Fruit fly (Drosophila melanogaster) whole organism, embryonic: ENCODE data around the gene CG10211.

ENCODE experiments used
- CG1024 ChIP-seq: fragments of 200-800 bp; sonication (Bioruptor generic); IDR thresholded peaks from 2 replicates; pipeline ENCODE4 v1.3.6; 2022; ENCODE audit warnings: missing biosample characterization, missing genetic modification characterization
- CG10274 ChIP-seq: fragments of 200-800 bp; sonication (Bioruptor generic); optimal IDR thresholded peaks from 3 replicates; lab custom pipeline; 2017; ENCODE audit warnings: missing biosample characterization, mild to moderate bottlenecking, missing genetic modification characterization
- CG10321 ChIP-seq: fragments of 200-800 bp; sonication (Bioruptor generic); IDR thresholded peaks from 2 replicates; pipeline ENCODE4 v1.3.6; 2022; ENCODE audit warnings: missing biosample characterization, missing genetic modification characterization
- CG10543 ChIP-seq: fragments of 200-800 bp; sonication (Bioruptor generic); optimal IDR thresholded peaks from 3 replicates; lab custom pipeline; 2017; ENCODE audit warnings: missing biosample characterization, mild to moderate bottlenecking, missing genetic modification characterization, moderate library complexity
- CG12155 ChIP-seq: fragments of 200-800 bp; sonication (Bioruptor generic); optimal IDR thresholded peaks from 3 replicates; lab custom pipeline; 2016; ENCODE audit warnings: missing biosample characterization, missing genetic modification characterization
- CG12391 ChIP-seq: fragments of 200-800 bp; sonication (Bioruptor generic); optimal IDR thresholded peaks from 3 replicates; lab custom pipeline; 2018; ENCODE audit warnings: missing biosample characterization, mild to moderate bottlenecking, missing genetic modification characterization, moderate library complexity
- CG12744 ChIP-seq: fragments of 200-800 bp; sonication (Bioruptor generic); optimal IDR thresholded peaks from 2 replicates; lab custom pipeline; 2016; ENCODE audit warnings: missing biosample characterization, missing genetic modification characterization
- CG13775 ChIP-seq: fragments of 200-800 bp; sonication (Bioruptor generic); optimal IDR thresholded peaks from 3 replicates; lab custom pipeline; 2017; ENCODE audit warnings: missing biosample characterization, mild to moderate bottlenecking, missing genetic modification characterization
- CG18011 ChIP-seq: fragments of 200-800 bp; sonication (Bioruptor generic); optimal IDR thresholded peaks from 2 replicates; lab custom pipeline; 2017; ENCODE audit warnings: missing biosample characterization, missing genetic modification characterization, mild to moderate bottlenecking, moderate library complexity, missing genotype
- CG18599 ChIP-seq: fragments of 200-800 bp; sonication (Bioruptor generic); optimal IDR thresholded peaks from 3 replicates; lab custom pipeline; 2017; ENCODE audit warnings: missing biosample characterization, missing genetic modification characterization, mild to moderate bottlenecking, moderate library complexity, missing genetic modification reagents
- CG32532 ChIP-seq: fragments of 200-800 bp; sonication (Bioruptor generic); IDR thresholded peaks from 2 replicates; pipeline ENCODE4 v1.3.6; 2022; ENCODE audit warnings: missing biosample characterization, missing genetic modification characterization
- CG3281 ChIP-seq: fragments of 200-800 bp; sonication (Bioruptor generic); optimal IDR thresholded peaks from 3 replicates; lab custom pipeline; 2017; ENCODE audit warnings: missing biosample characterization, mild to moderate bottlenecking, missing genetic modification characterization
- CG33213 ChIP-seq: fragments of 200-800 bp; sonication (Bioruptor generic); optimal IDR thresholded peaks from 3 replicates; lab custom pipeline; 2016; ENCODE audit warnings: missing biosample characterization, missing genetic modification characterization
- CG34376 ChIP-seq: fragments of 200-800 bp; sonication (Bioruptor generic); optimal IDR thresholded peaks from 2 replicates; lab custom pipeline; 2018; ENCODE audit warnings: missing biosample characterization, mild to moderate bottlenecking, missing genetic modification characterization
- CG4707 ChIP-seq: fragments of 200-800 bp; sonication (Bioruptor generic); optimal IDR thresholded peaks from 2 replicates; lab custom pipeline; 2018; ENCODE audit warnings: missing biosample characterization, mild to moderate bottlenecking, missing genetic modification characterization, moderate library complexity
- CG5245 ChIP-seq: fragments of 200-800 bp; sonication (Bioruptor generic); optimal IDR thresholded peaks from 3 replicates; lab custom pipeline; 2016; ENCODE audit warnings: missing biosample characterization, missing genetic modification characterization
- CG6813 ChIP-seq: fragments of 200-800 bp; sonication (Bioruptor generic); optimal IDR thresholded peaks from 2 replicates; lab custom pipeline; 2017; ENCODE audit warnings: missing biosample characterization, missing genetic modification characterization, mild to moderate bottlenecking, moderate library complexity, missing genetic modification reagents
- CG8290 ChIP-seq, 3 experiments: fragments of 200-800 bp; sonication (Bioruptor generic); optimal IDR thresholded peaks; 2 replicates each; lab custom pipeline; 2016 to 2019; ENCODE audit warnings: missing biosample characterization in 3 of 3, missing genetic modification characterization in 3 of 3, mild to moderate bottlenecking in 2 of 3, moderate library complexity in 1 of 3
- Dll ChIP-seq: fragments of 200-800 bp; sonication (Bioruptor generic); IDR thresholded peaks from 4 replicates; pipeline ENCODE4 v1.3.6; 2022; ENCODE audit warnings: missing biosample characterization, missing genetic modification characterization; ENCODE audit not compliant: partially characterized antibody
- Ets65A ChIP-seq: fragments of 200-800 bp; sonication (Bioruptor generic); peaks from one replicate; lab custom pipeline; 2016; ENCODE audit warnings: missing biosample characterization, missing genetic modification characterization
- Fer2 ChIP-seq: fragments of 200-800 bp; sonication (Bioruptor generic); optimal IDR thresholded peaks from 2 replicates; lab custom pipeline; 2018; ENCODE audit warnings: missing biosample characterization, mild to moderate bottlenecking, missing genetic modification characterization, moderate library complexity
- GATAe ChIP-seq: fragments of 200-800 bp; sonication (Bioruptor generic); conservative IDR thresholded peaks from 2 replicates; pipeline ENCODE4 v1.3.6; 2022; ENCODE audit warnings: missing biosample characterization, missing genetic modification characterization
- Gsc ChIP-seq: fragments of 200-800 bp; sonication (Bioruptor generic); IDR thresholded peaks from 2 replicates; pipeline ENCODE4 v1.3.6; 2022; ENCODE audit warnings: missing biosample characterization, missing genetic modification characterization
- Hey ChIP-seq: fragments of 200-800 bp; sonication (Bioruptor generic); optimal IDR thresholded peaks from 3 replicates; lab custom pipeline; 2018; ENCODE audit warnings: missing biosample characterization, mild to moderate bottlenecking, missing genetic modification characterization
- HmgZ ChIP-seq: fragments of 200-800 bp; sonication (Bioruptor generic); optimal IDR thresholded peaks from 2 replicates; lab custom pipeline; 2018; ENCODE audit warnings: missing biosample characterization, mild to moderate bottlenecking, missing genetic modification characterization
- Myb ChIP-seq: fragments of 200-800 bp; sonication (Bioruptor generic); optimal IDR thresholded peaks from 2 replicates; lab custom pipeline; 2016; ENCODE audit warnings: missing biosample characterization, missing genetic modification characterization
- NFAT ChIP-seq: fragments of 200-800 bp; sonication (Bioruptor generic); IDR thresholded peaks from 2 replicates; pipeline ENCODE4 v1.3.6; 2022; ENCODE audit warnings: missing biosample characterization, missing genetic modification characterization
- Ptx1 ChIP-seq: fragments of 200-800 bp; sonication (Bioruptor generic); IDR thresholded peaks from 2 replicates; pipeline ENCODE4 v1.3.6; 2022; ENCODE audit warnings: missing biosample characterization, missing genetic modification characterization
- Six4 ChIP-seq: fragments of 200-800 bp; sonication (Bioruptor generic); optimal IDR thresholded peaks from 2 replicates; lab custom pipeline; 2016; ENCODE audit warnings: missing biosample characterization, missing genetic modification characterization
- ase ChIP-seq: fragments of 200-800 bp; sonication (Bioruptor generic); IDR thresholded peaks from 3 replicates; pipeline ENCODE4 v1.3.6; 2022; ENCODE audit warnings: missing biosample characterization, missing genetic modification characterization
- cad ChIP-seq: fragments of >200 bp; optimal IDR thresholded peaks from 2 replicates; lab custom pipeline; 2017; ENCODE audit warnings: missing biosample characterization, missing genetic modification characterization
- chinmo ChIP-seq: fragments of 200-800 bp; sonication (Bioruptor generic); IDR thresholded peaks from 4 replicates; pipeline ENCODE4 v1.3.6; 2022; ENCODE audit warnings: missing biosample characterization, missing genetic modification characterization; ENCODE audit not compliant: partially characterized antibody
- cwo ChIP-seq: fragments of 200-800 bp; sonication (Bioruptor generic); optimal IDR thresholded peaks from 3 replicates; lab custom pipeline; 2017; ENCODE audit warnings: missing biosample characterization, missing genetic modification characterization, mild to moderate bottlenecking, moderate library complexity, missing genetic modification reagents
- dmrt99B ChIP-seq: fragments of 200-800 bp; sonication (Bioruptor generic); optimal IDR thresholded peaks from 2 replicates; lab custom pipeline; 2018; ENCODE audit warnings: missing biosample characterization, mild to moderate bottlenecking, missing genetic modification characterization, moderate library complexity
- gem ChIP-seq: fragments of 200-800 bp; sonication (Bioruptor generic); optimal IDR thresholded peaks from 2 replicates; lab custom pipeline; 2019; ENCODE audit warnings: missing biosample characterization, mild to moderate bottlenecking, missing genetic modification characterization, moderate library complexity
- grn ChIP-seq: fragments of 200-800 bp; sonication (Bioruptor generic); optimal IDR thresholded peaks from 3 replicates; lab custom pipeline; 2017; ENCODE audit warnings: missing biosample characterization, missing genetic modification characterization
- klu ChIP-seq: fragments of 200-800 bp; sonication (Bioruptor generic); IDR thresholded peaks from 2 replicates; pipeline ENCODE4 v1.3.6; 2022; ENCODE audit warnings: missing biosample characterization, missing genetic modification characterization
- lab ChIP-seq: fragments of 200-800 bp; sonication (Bioruptor generic); optimal IDR thresholded peaks from 3 replicates; lab custom pipeline; 2017; ENCODE audit warnings: missing biosample characterization, missing genetic modification characterization, mild to moderate bottlenecking, moderate library complexity, missing genetic modification reagents
- mirr ChIP-seq: fragments of 200-800 bp; sonication (Bioruptor generic); optimal IDR thresholded peaks from 3 replicates; lab custom pipeline; 2018; ENCODE audit warnings: missing biosample characterization, mild to moderate bottlenecking, missing genetic modification characterization
- nom ChIP-seq: fragments of 200-800 bp; sonication (Bioruptor generic); optimal IDR thresholded peaks from 2 replicates; lab custom pipeline; 2017; ENCODE audit warnings: missing biosample characterization, missing genetic modification characterization, mild to moderate bottlenecking, moderate library complexity, missing genetic modification reagents
- repo ChIP-seq: fragments of 200-800 bp; sonication (Bioruptor generic); optimal IDR thresholded peaks from 2 replicates; lab custom pipeline; 2016; ENCODE audit warnings: missing biosample characterization, missing genetic modification characterization
- scrt ChIP-seq: fragments of 200-800 bp; sonication (Bioruptor generic); optimal IDR thresholded peaks from 2 replicates; lab custom pipeline; 2018; ENCODE audit warnings: missing biosample characterization, mild to moderate bottlenecking, missing genetic modification characterization, moderate library complexity
- sd ChIP-seq: fragments of 200-800 bp; sonication (Bioruptor generic); optimal IDR thresholded peaks from 3 replicates; lab custom pipeline; 2018; ENCODE audit warnings: missing biosample characterization, mild to moderate bottlenecking, missing genetic modification characterization, moderate library complexity
- shn ChIP-seq: fragments of 200-800 bp; sonication (Bioruptor generic); optimal IDR thresholded peaks from 3 replicates; lab custom pipeline; 2016; ENCODE audit warnings: missing biosample characterization, missing genetic modification characterization
- sqz ChIP-seq: fragments of 200-800 bp; sonication (Bioruptor generic); optimal IDR thresholded peaks from 3 replicates; lab custom pipeline; 2018; ENCODE audit warnings: missing biosample characterization, mild to moderate bottlenecking, missing genetic modification characterization
- sr ChIP-seq: fragments of 200-800 bp; sonication (Bioruptor generic); IDR thresholded peaks from 3 replicates; pipeline ENCODE4 v1.3.6; 2022; ENCODE audit warnings: missing biosample characterization, missing genetic modification characterization
- trh ChIP-seq: fragments of 200-800 bp; sonication (Bioruptor generic); optimal IDR thresholded peaks from 2 replicates; lab custom pipeline; 2016; ENCODE audit warnings: missing biosample characterization, missing genetic modification characterization
- ttk ChIP-seq: fragments of 200-800 bp; sonication (Bioruptor generic); IDR thresholded peaks from 2 replicates; pipeline ENCODE4 v2.1.2; 2022; ENCODE audit warnings: missing biosample characterization, missing genetic modification characterization
- unc-4 ChIP-seq: fragments of 200-800 bp; sonication (Bioruptor generic); IDR thresholded peaks from 2 replicates; pipeline ENCODE4 v1.3.6; 2022; ENCODE audit warnings: missing biosample characterization, missing genetic modification characterization; ENCODE audit not compliant: partially characterized antibody
- vnd ChIP-seq: fragments of 200-800 bp; sonication (Bioruptor generic); IDR thresholded peaks from 3 replicates; pipeline ENCODE4 v1.3.6; 2022; ENCODE audit warnings: missing biosample characterization, missing genetic modification characterization; ENCODE audit not compliant: partially characterized antibody

CG10211 gene

dm6 chr2L:18559084-18559483 is 41.8 kb downstream of the CG10211 start (continued):
- TF ChIP-seq unc-4 (GFP tag; lab: Robert Waterston, UW) (no peak), CG12744 (GFP tag; lab: Kevin White, UChicago) (no peak), sd (tag; lab: Kevin White, UChicago) (peak; percentile 74), vnd (GFP tag; lab: Robert Waterston, UW) (no peak), sr (no peak), NFAT (GFP tag; lab: Robert Waterston, UW) (no peak), CG5245 (no peak), ase (GFP tag; lab: Robert Waterston, UW) (no peak), CG10543 (GFP tag; lab: Kevin White, UChicago) (no peak), Six4 (GFP tag; lab: Kevin White, UChicago) (no peak), CG4707 (GFP tag; lab: Kevin White, UChicago) (no peak), klu (GFP tag; lab: Robert Waterston, UW) (no peak), CG18011 (GFP tag; lab: Kevin White, UChicago) (no peak), CG13775 (GFP tag; lab: Kevin White, UChicago) (no peak), CG12391 (tag; lab: Kevin White, UChicago) (no peak), dmrt99B (no peak), Myb (GFP tag; lab: Kevin White, UChicago) (no peak), ttk (no peak), CG3281 (GFP tag; lab: Kevin White, UChicago) (peak; percentile 1), scrt (GFP tag; lab: Kevin White, UChicago) (no peak), repo (GFP tag; lab: Kevin White, UChicago) (no peak), chinmo (GFP tag; lab: Robert Waterston, UW) (0 out of 4 replicates have a peak, but pooled peaks have one; percentile 10)

dm6 chr2L:18561018-18561417 is 43.7 kb downstream of the CG10211 start:
- TF ChIP-seq Fer2 (tag; lab: Kevin White, UChicago): no peak
- no peak for TF ChIP-seq CG18599 (GFP tag; lab: Kevin White, UChicago)
- TF ChIP-seq gem (tag; lab: Kevin White, UChicago): peak; percentile 26
- TF ChIP-seq Hey (tag; lab: Kevin White, UChicago): peak; percentile 26
- TF ChIP-seq Ets65A: peak; percentile 33
- no peak for TF ChIP-seq CG12155
- peak; percentile 17 for TF ChIP-seq HmgZ (tag; lab: Kevin White, UChicago)
- TF ChIP-seq cad: no peak
- peak; percentile 61 for TF ChIP-seq lab (GFP tag; lab: Kevin White, UChicago)
- no peak for TF ChIP-seq CG10274 (GFP tag; lab: Kevin White, UChicago)
- 0 out of 2 replicates have a peak, but pooled peaks have one; percentile 25 for TF ChIP-seq CG10321 (GFP tag; lab: Robert Waterston, UW)
- no peak for TF ChIP-seq CG8290 (GFP tag; optimal IDR thresholded peaks at IDR 0.05; lab: Kevin White, UChicago)
- TF ChIP-seq CG8290 (tag; optimal IDR thresholded peaks at IDR 0.05; lab: Kevin White, UChicago): peak in 1 of 2 experiments; percentile 0
- peak; percentile 7 for TF ChIP-seq shn
- 0 out of 2 replicates have a peak, but pooled peaks have one; percentile 6 for TF ChIP-seq Ptx1
- TF ChIP-seq Gsc (GFP tag; lab: Robert Waterston, UW): no peak
- peak; percentile 88 for TF ChIP-seq cwo (GFP tag; lab: Kevin White, UChicago)
- TF ChIP-seq trh (GFP tag; lab: Kevin White, UChicago): no peak
- no peak for TF ChIP-seq Dll (GFP tag; lab: Robert Waterston, UW)
- TF ChIP-seq grn: peak; percentile 82
- TF ChIP-seq mirr (GFP tag; lab: Kevin White, UChicago): peak; percentile 62
- peak; percentile 28 for TF ChIP-seq CG34376 (GFP tag; lab: Kevin White, UChicago)
- TF ChIP-seq nom: no peak
- TF ChIP-seq GATAe (GFP tag; lab: Robert Waterston, UW): peak; percentile 77
- TF ChIP-seq sqz (GFP tag; lab: Kevin White, UChicago): no peak
- no peak for TF ChIP-seq CG1024
- no peak for TF ChIP-seq CG6813 (GFP tag; lab: Kevin White, UChicago)
- TF ChIP-seq CG33213 (GFP tag; lab: Kevin White, UChicago): no peak
- TF ChIP-seq CG32532 (GFP tag; lab: Robert Waterston, UW): 0 out of 2 replicates have a peak, but pooled peaks have one; percentile 9
